Fruit fly (Drosophila melanogaster): ENCODE results near the gene Bap111.

DNA sequence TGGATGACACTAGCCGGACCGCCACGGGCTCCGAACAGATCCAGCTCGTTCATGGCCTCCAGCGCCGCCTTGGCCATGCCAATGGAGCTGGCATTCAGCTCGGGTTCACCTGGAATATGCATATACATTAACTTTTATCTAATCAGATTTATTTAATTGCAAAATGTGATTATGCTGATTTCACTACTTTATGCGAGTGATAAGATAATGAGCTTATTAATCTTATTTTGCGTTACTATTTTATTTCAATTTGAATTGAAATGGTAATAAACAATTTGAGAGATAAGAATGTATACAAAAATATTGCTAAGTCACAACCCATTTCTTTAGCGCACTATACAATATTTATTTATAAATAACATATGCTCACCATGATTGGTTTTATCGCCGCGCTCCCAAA is 47.0 kb upstream of the Bap111 start:
- TF ChIP-seq CTCF (optimal IDR thresholded peaks at IDR 0.05) (no peak), CG8478 (optimal IDR thresholded peaks at IDR 0.05) (no peak)

Data from S2 (cell line).